Fruit fly (Drosophila melanogaster): ENCODE results near the gene CG1647.

The CG1647 gene

dm6 chr3R:28831626-28832267 is 11.7 kb downstream of the CG1647 start, which contains the start of gene WASp (continued):
- TF ChIP-seq z (GFP tag; IDR thresholded peaks at IDR 0.05): 0 out of 3 replicates have a peak, but pooled peaks have one; percentile 37
- TF ChIP-seq GATAe (GFP tag; conservative IDR thresholded peaks at IDR 0.05): 0 out of 2 replicates have a peak, but pooled peaks have one; percentile 47
- TF ChIP-seq CG12071 (GFP tag; optimal IDR thresholded peaks at IDR 0.05): peak; percentile 71
- TF ChIP-seq jing (GFP tag; optimal IDR thresholded peaks at IDR 0.05): no peak
- peak in 1 of 2 experiments; percentile 54 for TF ChIP-seq crp (GFP tag; optimal IDR thresholded peaks at IDR 0.05)
- peak; percentile 78 for TF ChIP-seq slp2 (GFP tag; optimal IDR thresholded peaks at IDR 0.05)
- TF ChIP-seq CG31365 (tag; optimal IDR thresholded peaks at IDR 0.05): peak; percentile 64
- TF ChIP-seq lilli (GFP tag; optimal IDR thresholded peaks at IDR 0.05): peak; percentile 79
- TF ChIP-seq CG3065 (GFP tag; optimal IDR thresholded peaks at IDR 0.05): peak; percentile 63
- TF ChIP-seq ATbp (GFP tag; optimal IDR thresholded peaks at IDR 0.05): peak; percentile 60
- TF ChIP-seq org-1 (GFP tag; optimal IDR thresholded peaks at IDR 0.05): peak; percentile 21
- peak; percentile 77 for TF ChIP-seq chm (GFP tag; IDR thresholded peaks at IDR 0.05)
- no peak for TF ChIP-seq dmrt99B (tag; optimal IDR thresholded peaks at IDR 0.05)
- no peak for TF ChIP-seq esg (GFP tag; conservative IDR thresholded peaks at IDR 0.05)
- peak; percentile 99 for TF ChIP-seq Ets97D (GFP tag; optimal IDR thresholded peaks at IDR 0.05)
- TF ChIP-seq pho (GFP tag; optimal IDR thresholded peaks at IDR 0.05): peak; percentile 83
- TF ChIP-seq CG9727 (GFP tag; optimal IDR thresholded peaks at IDR 0.05): peak; percentile 73
- peak; percentile 86 for TF ChIP-seq CG11456 (GFP tag; IDR thresholded peaks at IDR 0.05)
- TF ChIP-seq CG12659 (GFP tag; optimal IDR thresholded peaks at IDR 0.05): peak; percentile 94
- TF ChIP-seq salm (tag; optimal IDR thresholded peaks at IDR 0.05): peak; percentile 32
- no peak for TF ChIP-seq cwo (GFP tag; optimal IDR thresholded peaks at IDR 0.05)
- no peak for TF ChIP-seq CG9215 (GFP tag; IDR thresholded peaks at IDR 0.05)
- TF ChIP-seq CG9609 (GFP tag; optimal IDR thresholded peaks at IDR 0.05): peak; percentile 53
- TF ChIP-seq unc-4 (GFP tag; IDR thresholded peaks at IDR 0.05; ENCODE audit: partially characterized antibody): peak; percentile 63
- peak; percentile 61 for TF ChIP-seq Max (GFP tag; optimal IDR thresholded peaks at IDR 0.05)
- no peak for TF ChIP-seq CG15601 (tag; optimal IDR thresholded peaks at IDR 0.05)
- peak; percentile 67 for TF ChIP-seq slbo (GFP tag; IDR thresholded peaks at IDR 0.05)
- no peak for TF ChIP-seq tap (tag; optimal IDR thresholded peaks at IDR 0.05)
- TF ChIP-seq prd (optimal IDR thresholded peaks at IDR 0.05): no peak
- TF ChIP-seq prd (GFP tag; IDR thresholded peaks at IDR 0.05): peak; percentile 46; the same call in 1 of the 3 replicates
- TF ChIP-seq fru (optimal IDR thresholded peaks at IDR 0.05): no peak
- peak; percentile 93 for TF ChIP-seq CG9797 (GFP tag; optimal IDR thresholded peaks at IDR 0.05)
- TF ChIP-seq HLH4C (GFP tag; IDR thresholded peaks at IDR 0.05; ENCODE audit: partially characterized antibody): no peak
- peak; percentile 49 for TF ChIP-seq zen (tag; optimal IDR thresholded peaks at IDR 0.05)
- peak; percentile 17 for TF ChIP-seq crc (GFP tag; optimal IDR thresholded peaks at IDR 0.05)
- peak; percentile 81 for TF ChIP-seq dm (GFP tag; optimal IDR thresholded peaks at IDR 0.05)
- peak; percentile 37 for TF ChIP-seq Hr3 (GFP tag; optimal IDR thresholded peaks at IDR 0.05)
- peak; percentile 94 for TF ChIP-seq pzg (GFP tag; optimal IDR thresholded peaks at IDR 0.05)
- peak; percentile 68 for TF ChIP-seq amos (GFP tag; IDR thresholded peaks at IDR 0.05; ENCODE audit: partially characterized antibody)
- peak; percentile 69 for TF ChIP-seq CG42726 (GFP tag; IDR thresholded peaks at IDR 0.05; ENCODE audit: partially characterized antibody)
- TF ChIP-seq shn (GFP tag; optimal IDR thresholded peaks at IDR 0.05): peak; percentile 78
- peak; percentile 71 for TF ChIP-seq CG2712 (tag; optimal IDR thresholded peaks at IDR 0.05)
- TF ChIP-seq CG6854 (GFP tag; optimal IDR thresholded peaks at IDR 0.05): no peak
- no peak for TF ChIP-seq zf30C (GFP tag; optimal IDR thresholded peaks at IDR 0.05)
- peak; percentile 39; the same call in 1 of the 2 replicates for TF ChIP-seq Oaz (GFP tag; IDR thresholded peaks at IDR 0.05)
- peak; percentile 40 for TF ChIP-seq Nf-YB (GFP tag; optimal IDR thresholded peaks at IDR 0.05)
- peak; percentile 33 for TF ChIP-seq CG2875 (GFP tag; optimal IDR thresholded peaks at IDR 0.05)
- TF ChIP-seq CG12104 (GFP tag; optimal IDR thresholded peaks at IDR 0.05): no peak
- peak; percentile 69 for TF ChIP-seq CG3847 (GFP tag; IDR thresholded peaks at IDR 0.05)
